Fruit fly (Drosophila melanogaster) whole organism, wandering third instar larva: Measurements from ENCODE around the gene Scamp.

ENCODE experiments used
- Rel ChIP-seq, 2 experiments: fragments of 200-800 bp; sonication (Bioruptor generic) in 1 of 2; optimal IDR thresholded peaks; 2 replicates in 1 of 2; 3 replicates in 1 of 2; lab custom pipeline; 2016 to 2019; ENCODE audit warnings: mild to moderate bottlenecking in 2 of 2, missing biosample characterization in 2 of 2, missing genetic modification characterization in 2 of 2, moderate library complexity in 1 of 2
- woc ChIP-seq: sonication (Bioruptor generic); optimal IDR thresholded peaks from 2 replicates; lab custom pipeline; 2016; ENCODE audit warnings: missing biosample characterization, mild to moderate bottlenecking, missing genetic modification characterization

DNA sequence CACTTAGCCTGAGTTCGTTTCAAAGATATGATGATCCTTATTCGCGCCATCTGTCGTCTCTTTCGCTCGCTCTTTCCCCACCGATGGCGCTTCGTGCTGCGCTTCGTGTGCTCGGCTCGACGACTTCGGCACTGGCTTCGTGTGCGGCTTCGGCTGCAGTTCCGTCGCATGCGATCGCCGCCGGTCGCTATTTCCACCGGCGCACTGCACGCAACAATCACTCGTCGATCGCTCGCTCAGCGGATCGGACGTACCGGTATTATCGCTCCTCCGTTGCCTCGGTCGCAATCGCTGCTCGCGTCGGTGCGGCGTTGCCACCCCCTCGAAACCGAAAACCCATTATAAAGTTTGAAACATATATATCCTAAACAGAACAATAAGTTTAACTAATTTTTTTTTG is 49.1 kb upstream of the Scamp start:
- TF ChIP-seq Rel (GFP tag; optimal IDR thresholded peaks at IDR 0.05; lab: Kevin White, UChicago), result no peak
- TF ChIP-seq Rel (tag; optimal IDR thresholded peaks at IDR 0.05; lab: Kevin White, UChicago), result peak; percentile 41
- no peak for TF ChIP-seq woc (GFP tag; lab: Kevin White, UChicago)
